Fruit fly (Drosophila melanogaster) whole organism, adult: ENCODE data around the gene Obp73a.

Experiments
- CG14711 ChIP-seq: fragments of 200-800 bp; sonication (Bioruptor generic); optimal IDR thresholded peaks from 2 replicates; lab custom pipeline; 2018; ENCODE audit warnings: missing biosample characterization, mild to moderate bottlenecking, missing genetic modification characterization, moderate library complexity
- CG5204 ChIP-seq: fragments of 200-800 bp; sonication (Bioruptor generic); optimal IDR thresholded peaks from 2 replicates; lab custom pipeline; 2016; ENCODE audit warnings: missing biosample characterization, missing genetic modification characterization
- bab1 ChIP-seq: fragments of 200-800 bp; sonication (Bioruptor generic); optimal IDR thresholded peaks from 3 replicates; lab custom pipeline; 2019; ENCODE audit warnings: missing biosample characterization, mild to moderate bottlenecking, missing genetic modification characterization, moderate library complexity
- cic ChIP-seq: fragments of 200-800 bp; sonication (Bioruptor generic); optimal IDR thresholded peaks from 2 replicates; lab custom pipeline; 2017; ENCODE audit warnings: missing biosample characterization, mild to moderate bottlenecking, missing genetic modification characterization, moderate library complexity
- pad ChIP-seq: fragments of 200-800 bp; sonication (Bioruptor generic); optimal IDR thresholded peaks from 3 replicates; lab custom pipeline; 2017; ENCODE audit warnings: missing biosample characterization, missing genetic modification characterization, mild to moderate bottlenecking, moderate library complexity, missing genetic modification reagents
- toe ChIP-seq: fragments of 200-800 bp; sonication (Bioruptor generic); optimal IDR thresholded peaks from 2 replicates; lab custom pipeline; 2016; ENCODE audit warnings: missing biosample characterization, missing genetic modification characterization

- TF ChIP-seq CG14711 (no peak), CG5204 (GFP tag; lab: Kevin White, UChicago) (no peak), toe (GFP tag; lab: Kevin White, UChicago) (no peak), pad (no peak), bab1 (GFP tag; lab: Kevin White, UChicago) (no peak), cic (GFP tag; lab: Kevin White, UChicago) (no peak)
Observed at dm6 chr3L:16974645-16975151, 30.5 kb downstream of the Obp73a start.
